Fruit fly (Drosophila melanogaster) whole organism, embryonic: ENCODE data around the gene CG5861.

Experiments used
- Bgb ChIP-seq: fragments of 200-800 bp; sonication (Bioruptor generic); IDR thresholded peaks from 2 replicates; pipeline ENCODE4 v1.3.6; 2022; ENCODE audit warnings: missing biosample characterization, missing genetic modification characterization; ENCODE audit not compliant: partially characterized antibody
- Bteb2 ChIP-seq: fragments of 200-800 bp; sonication (Bioruptor generic); optimal IDR thresholded peaks from 2 replicates; lab custom pipeline; 2016; ENCODE audit warnings: missing biosample characterization, missing genetic modification characterization
- CG10147 ChIP-seq: fragments of 200-800 bp; sonication (Bioruptor generic); optimal IDR thresholded peaks from 2 replicates; lab custom pipeline; 2019; ENCODE audit warnings: missing biosample characterization, mild to moderate bottlenecking, missing genetic modification characterization, moderate library complexity
- CG10209 ChIP-seq: fragments of 200-800 bp; sonication (Bioruptor generic); optimal IDR thresholded peaks from 3 replicates; lab custom pipeline; 2017; ENCODE audit warnings: missing biosample characterization, mild to moderate bottlenecking, missing genetic modification characterization, missing genetic modification reagents
- CG10366 ChIP-seq: fragments of 200-800 bp; sonication (Bioruptor generic); IDR thresholded peaks from 2 replicates; pipeline ENCODE4 v1.3.6; 2022; ENCODE audit warnings: missing biosample characterization, missing genetic modification characterization
- CG11504 ChIP-seq: fragments of 200-800 bp; sonication (Bioruptor generic); optimal IDR thresholded peaks from 3 replicates; lab custom pipeline; 2019; ENCODE audit warnings: missing biosample characterization, mild to moderate bottlenecking, missing genetic modification characterization, moderate library complexity
- CG14441 ChIP-seq: fragments of 200-800 bp; sonication (Bioruptor generic); IDR thresholded peaks from 2 replicates; pipeline ENCODE4 v1.3.6; 2022; ENCODE audit warnings: missing biosample characterization, missing genetic modification characterization
- CG14710 ChIP-seq: fragments of 200-800 bp; sonication (Bioruptor generic); optimal IDR thresholded peaks from 3 replicates; lab custom pipeline; 2019; ENCODE audit warnings: missing biosample characterization, mild to moderate bottlenecking, missing genetic modification characterization, moderate library complexity
- CG16815 ChIP-seq: fragments of 200-800 bp; sonication (Bioruptor generic); optimal IDR thresholded peaks from 3 replicates; lab custom pipeline; 2017; ENCODE audit warnings: missing biosample characterization, mild to moderate bottlenecking, missing genetic modification characterization
- CG17385 ChIP-seq: fragments of 200-800 bp; sonication (Bioruptor generic); optimal IDR thresholded peaks from 3 replicates; lab custom pipeline; 2018; ENCODE audit warnings: missing biosample characterization, mild to moderate bottlenecking, missing genetic modification characterization
- CG1792 ChIP-seq: fragments of 200-800 bp; sonication (Bioruptor generic); optimal IDR thresholded peaks from 2 replicates; lab custom pipeline; 2016; ENCODE audit warnings: missing biosample characterization, missing genetic modification characterization
- CG18011 ChIP-seq: fragments of 200-800 bp; sonication (Bioruptor generic); optimal IDR thresholded peaks from 2 replicates; lab custom pipeline; 2017; ENCODE audit warnings: missing biosample characterization, missing genetic modification characterization, mild to moderate bottlenecking, moderate library complexity, missing genotype
- CG1832 ChIP-seq: fragments of 200-800 bp; sonication (Bioruptor generic); optimal IDR thresholded peaks from 2 replicates; lab custom pipeline; 2017; ENCODE audit warnings: missing biosample characterization, mild to moderate bottlenecking, missing genetic modification characterization, inconsistent platforms
- CG18599 ChIP-seq: fragments of 200-800 bp; sonication (Bioruptor generic); optimal IDR thresholded peaks from 3 replicates; lab custom pipeline; 2017; ENCODE audit warnings: missing biosample characterization, missing genetic modification characterization, mild to moderate bottlenecking, moderate library complexity, missing genetic modification reagents
- CG30020 ChIP-seq: fragments of 200-800 bp; optimal IDR thresholded peaks from 2 replicates; lab custom pipeline; 2019; ENCODE audit warnings: missing biosample characterization, mild to moderate bottlenecking, missing genetic modification characterization, moderate library complexity
- CG33557 ChIP-seq: fragments of 200-800 bp; sonication (Bioruptor generic); optimal IDR thresholded peaks from 2 replicates; lab custom pipeline; 2019; ENCODE audit warnings: missing biosample characterization, mild to moderate bottlenecking, missing genetic modification characterization, moderate library complexity
- CG6854 ChIP-seq: fragments of 200-800 bp; sonication (Bioruptor generic); optimal IDR thresholded peaks from 3 replicates; lab custom pipeline; 2017; ENCODE audit warnings: missing biosample characterization, mild to moderate bottlenecking, missing genetic modification characterization
- CG7786 ChIP-seq: fragments of 200-800 bp; sonication (Bioruptor generic); optimal IDR thresholded peaks from 2 replicates; lab custom pipeline; 2016; ENCODE audit warnings: missing biosample characterization, missing genetic modification characterization
- CG7839 ChIP-seq: fragments of 200-800 bp; sonication (Bioruptor generic); optimal IDR thresholded peaks from 3 replicates; lab custom pipeline; 2018; ENCODE audit warnings: missing biosample characterization, mild to moderate bottlenecking, missing genetic modification characterization, moderate library complexity
- CkIIα-i1 ChIP-seq: fragments of 200-800 bp; sonication (Bioruptor generic); IDR thresholded peaks from 2 replicates; pipeline ENCODE4 v1.3.6; 2022; ENCODE audit warnings: missing biosample characterization, missing genetic modification characterization
- Ets97D ChIP-seq: fragments of 200-800 bp; sonication (Bioruptor generic); optimal IDR thresholded peaks from 3 replicates; lab custom pipeline; 2016; ENCODE audit warnings: missing biosample characterization, missing genetic modification characterization
- H15 ChIP-seq: fragments of 200-800 bp; sonication (Bioruptor generic); IDR thresholded peaks from 3 replicates; pipeline ENCODE4 v1.3.6; 2022; ENCODE audit warnings: missing biosample characterization, missing genetic modification characterization
- HmgZ ChIP-seq: fragments of 200-800 bp; sonication (Bioruptor generic); optimal IDR thresholded peaks from 2 replicates; lab custom pipeline; 2018; ENCODE audit warnings: missing biosample characterization, mild to moderate bottlenecking, missing genetic modification characterization
- Hmr ChIP-seq: fragments of 200-800 bp; sonication (Bioruptor generic); optimal IDR thresholded peaks from 3 replicates; lab custom pipeline; 2017; ENCODE audit warnings: mild to moderate bottlenecking, missing biosample characterization, missing genetic modification reagents, missing genetic modification characterization
- MESR4 ChIP-seq: fragments of 200-800 bp; sonication (Bioruptor generic); optimal IDR thresholded peaks from 2 replicates; lab custom pipeline; 2018; ENCODE audit warnings: missing biosample characterization, mild to moderate bottlenecking, missing genetic modification characterization, moderate library complexity
- NfI ChIP-seq: fragments of 200-800 bp; sonication (Bioruptor generic); optimal IDR thresholded peaks from 3 replicates; lab custom pipeline; 2018; ENCODE audit warnings: missing biosample characterization, mild to moderate bottlenecking, missing genetic modification characterization, moderate library complexity
- Ptx1 ChIP-seq: fragments of 200-800 bp; sonication (Bioruptor generic); IDR thresholded peaks from 2 replicates; pipeline ENCODE4 v1.3.6; 2022; ENCODE audit warnings: missing biosample characterization, missing genetic modification characterization
- Rfx ChIP-seq: fragments of 200-800 bp; sonication (Bioruptor generic); IDR thresholded peaks from 2 replicates; pipeline ENCODE4 v1.3.6; 2022; ENCODE audit warnings: missing biosample characterization, missing genetic modification characterization
- Six4 ChIP-seq: fragments of 200-800 bp; sonication (Bioruptor generic); optimal IDR thresholded peaks from 2 replicates; lab custom pipeline; 2016; ENCODE audit warnings: missing biosample characterization, missing genetic modification characterization
- Sox100B ChIP-seq: fragments of 200-800 bp; sonication (Bioruptor generic); optimal IDR thresholded peaks from 3 replicates; lab custom pipeline; 2018; ENCODE audit warnings: missing biosample characterization, mild to moderate bottlenecking, missing genetic modification characterization
- Ssrp ChIP-seq: fragments of 200-800 bp; sonication (Bioruptor generic); optimal IDR thresholded peaks from 2 replicates; lab custom pipeline; 2018; ENCODE audit warnings: missing biosample characterization, mild to moderate bottlenecking, missing genetic modification characterization, moderate library complexity
- al ChIP-seq: fragments of 200-800 bp; sonication (Bioruptor generic); IDR thresholded peaks from 2 replicates; pipeline ENCODE4 v1.3.6; 2022; ENCODE audit warnings: missing biosample characterization, missing genetic modification characterization
- ash1 ChIP-seq: fragments of 200-800 bp; sonication (Bioruptor generic); optimal IDR thresholded peaks from 2 replicates; lab custom pipeline; 2018; ENCODE audit warnings: missing biosample characterization, mild to moderate bottlenecking, missing genetic modification characterization
- bcd ChIP-seq: fragments of 200-800 bp; sonication (Bioruptor generic); optimal IDR thresholded peaks from 2 replicates; lab custom pipeline; 2017; ENCODE audit warnings: missing biosample characterization, mild to moderate bottlenecking, missing genetic modification characterization
- dm ChIP-seq: fragments of 200-800 bp; sonication (Bioruptor generic); optimal IDR thresholded peaks from 3 replicates; lab custom pipeline; 2016; ENCODE audit warnings: missing biosample characterization, missing genetic modification characterization
- ewg ChIP-seq: fragments of 200-800 bp; sonication (Bioruptor generic); optimal IDR thresholded peaks from 3 replicates; lab custom pipeline; 2017; ENCODE audit warnings: mild to moderate bottlenecking, missing biosample characterization, missing genetic modification reagents, missing genetic modification characterization
- eyg ChIP-seq: fragments of 200-800 bp; sonication (Bioruptor generic); optimal IDR thresholded peaks from 3 replicates; lab custom pipeline; 2016; ENCODE audit warnings: missing biosample characterization, missing genetic modification characterization
- fd96Cb ChIP-seq: fragments of 200-800 bp; sonication (Bioruptor generic); optimal IDR thresholded peaks from 2 replicates; lab custom pipeline; 2018; ENCODE audit warnings: missing biosample characterization, mild to moderate bottlenecking, missing genetic modification characterization, moderate library complexity
- h ChIP-seq: fragments of >200 bp; optimal IDR thresholded peaks from 2 replicates; lab custom pipeline; 2017
- jigr1 ChIP-seq: fragments of 200-800 bp; sonication (Bioruptor generic); IDR thresholded peaks from 3 replicates; pipeline ENCODE4 v1.3.6; 2022; ENCODE audit warnings: missing biosample characterization, missing genetic modification characterization
- ken ChIP-seq: fragments of 200-800 bp; sonication (Bioruptor generic); IDR thresholded peaks from 3 replicates; pipeline ENCODE4 v1.3.6; 2022; ENCODE audit warnings: missing biosample characterization, missing genetic modification characterization
- mam ChIP-seq: fragments of 200-800 bp; sonication (Bioruptor generic); optimal IDR thresholded peaks from 3 replicates; lab custom pipeline; 2016; ENCODE audit warnings: missing biosample characterization, missing genetic modification characterization
- pho ChIP-seq: fragments of 200-800 bp; sonication (Bioruptor generic); optimal IDR thresholded peaks from 2 replicates; lab custom pipeline; 2016; ENCODE audit warnings: missing biosample characterization, missing genetic modification characterization
- pum ChIP-seq: fragments of 200-800 bp; sonication (Bioruptor generic); optimal IDR thresholded peaks from 2 replicates; lab custom pipeline; 2016; ENCODE audit warnings: missing biosample characterization, missing genetic modification characterization
- row ChIP-seq: fragments of 200-800 bp; sonication (Bioruptor generic); IDR thresholded peaks from 3 replicates; pipeline ENCODE4 v1.3.6; 2022; ENCODE audit warnings: missing biosample characterization, missing genetic modification characterization
- salm ChIP-seq: fragments of 200-800 bp; sonication (Bioruptor generic); optimal IDR thresholded peaks from 2 replicates; lab custom pipeline; 2018; ENCODE audit warnings: missing biosample characterization, mild to moderate bottlenecking, missing genetic modification characterization
- scrt ChIP-seq: fragments of 200-800 bp; sonication (Bioruptor generic); optimal IDR thresholded peaks from 2 replicates; lab custom pipeline; 2018; ENCODE audit warnings: missing biosample characterization, mild to moderate bottlenecking, missing genetic modification characterization, moderate library complexity
- slp2 ChIP-seq: fragments of 200-800 bp; sonication (Bioruptor generic); optimal IDR thresholded peaks from 2 replicates; lab custom pipeline; 2016; ENCODE audit warnings: missing biosample characterization, missing genetic modification characterization
- trem ChIP-seq: fragments of 200-800 bp; optimal IDR thresholded peaks from 3 replicates; lab custom pipeline; 2019; ENCODE audit warnings: missing biosample characterization, mild to moderate bottlenecking, missing genetic modification characterization, moderate library complexity

Gene CG5861

dm6 chr2L:16299466-16300311 is 7.4 kb downstream of the CG5861 start, which contains the start of the genes heix and CG17328 (continued):
- TF ChIP-seq ash1 (no peak), scrt (GFP tag; lab: Kevin White, UChicago) (peak; percentile 37), Ets97D (GFP tag; lab: Kevin White, UChicago) (peak; percentile 74), NfI (peak; percentile 67), CG16815 (GFP tag; lab: Kevin White, UChicago) (peak; percentile 67), CG10209 (GFP tag; lab: Kevin White, UChicago) (no peak), Six4 (GFP tag; lab: Kevin White, UChicago) (peak; percentile 59), Ptx1 (GFP tag; lab: Robert Waterston, UW) (peak; percentile 81), CG6854 (peak; percentile 26), HmgZ (tag; lab: Kevin White, UChicago) (peak; percentile 30), row (peak; percentile 89), CG10147 (GFP tag; lab: Kevin White, UChicago) (no peak), Rfx (GFP tag; lab: Robert Waterston, UW) (peak; percentile 85), al (GFP tag; lab: Robert Waterston, UW) (peak; percentile 69), Ssrp (tag; lab: Kevin White, UChicago) (peak; percentile 66), H15 (GFP tag; lab: Robert Waterston, UW) (peak; percentile 70; the same call in 2 of the 3 replicates), CG1832 (peak; percentile 57), CG18011 (GFP tag; lab: Kevin White, UChicago) (peak; percentile 24), CG7786 (GFP tag; lab: Kevin White, UChicago) (peak; percentile 56), CG18599 (GFP tag; lab: Kevin White, UChicago) (peak; percentile 72), CG10366 (peak; percentile 70; the same call in 1 of the 2 replicates), CG11504 (no peak), CG14441 (GFP tag; lab: Robert Waterston, UW) (peak; percentile 79), Bteb2 (GFP tag; lab: Kevin White, UChicago) (peak; percentile 49), trem (tag; lab: Kevin White, UChicago) (peak; percentile 66), ewg (GFP tag; lab: Kevin White, UChicago) (peak; percentile 48), fd96Cb (tag; lab: Kevin White, UChicago) (peak; percentile 58), slp2 (GFP tag; lab: Kevin White, UChicago) (peak; percentile 5), ken (GFP tag; lab: Robert Waterston, UW) (peak; percentile 76), MESR4 (GFP tag; lab: Kevin White, UChicago) (peak; percentile 83), Sox100B (peak; percentile 70), h (lab: Kevin White, UChicago) (no peak), salm (no peak), pho (GFP tag; lab: Kevin White, UChicago) (peak; percentile 50), CG1792 (peak; percentile 1), jigr1 (GFP tag; lab: Robert Waterston, UW) (0 out of 3 replicates have a peak, but pooled peaks have one; percentile 38), eyg (peak; percentile 64), mam (GFP tag; lab: Kevin White, UChicago) (peak; percentile 87), pum (GFP tag; lab: Kevin White, UChicago) (peak; percentile 70), Hmr (GFP tag; lab: Kevin White, UChicago) (no peak), CkIIα-i1 (GFP tag; lab: Robert Waterston, UW) (no peak), Bgb (no peak; the same call in 1 of the 2 replicates), CG14710 (tag; lab: Kevin White, UChicago) (peak; percentile 94), dm (GFP tag; lab: Kevin White, UChicago) (peak; percentile 26), CG17385 (peak; percentile 58), CG30020 (tag; lab: Kevin White, UChicago) (peak; percentile 64), CG7839 (peak; percentile 78), bcd (GFP tag; lab: Kevin White, UChicago) (peak; percentile 74), CG33557 (GFP tag; lab: Kevin White, UChicago) (peak; percentile 36)
